Worm (Caenorhabditis elegans) whole organism, L1 larva: Measurements from ENCODE around the gene W03D2.9.

Experiments used
- C16A3.4 ChIP-seq: fragments of 150-350 bp; optimal IDR thresholded peaks from 2 replicates; lab custom pipeline; 2014; ENCODE audit warnings: missing biosample characterization, missing genetic modification characterization
- C34B4.2 ChIP-seq: sonication (generic microtip); optimal IDR thresholded peaks from 2 replicates; lab custom pipeline; 2017; ENCODE audit warnings: mild to moderate bottlenecking, missing genetic modification characterization, missing compliant biosample characterization
- F16B12.6 ChIP-seq: fragments of 150-350 bp; optimal IDR thresholded peaks from 2 replicates; lab custom pipeline; 2014; ENCODE audit warnings: missing biosample characterization, missing genetic modification characterization
- aly-2 ChIP-seq: fragments of 150-350 bp; optimal IDR thresholded peaks from 2 replicates; lab custom pipeline; 2014; ENCODE audit warnings: missing biosample characterization, missing genetic modification characterization
- ceh-8 ChIP-seq: fragments of 200-800 bp; sonication (Bioruptor generic); optimal IDR thresholded peaks from 2 replicates; lab custom pipeline; 2018; ENCODE audit warnings: mild to moderate bottlenecking, missing genetic modification characterization, moderate library complexity, missing compliant biosample characterization
- ceh-82 ChIP-seq, 3 experiments: fragments of 150-350 bp in 1 of 3; sonication (generic microtip) in 2 of 3; optimal IDR thresholded peaks; 2 replicates each; lab custom pipeline; 2014 to 2017; ENCODE audit warnings: missing biosample characterization in 3 of 3, missing genetic modification characterization in 3 of 3
- ceh-88 ChIP-seq: fragments of 200-800 bp; sonication (Bioruptor generic); IDR thresholded peaks from 2 replicates; pipeline ENCODE4 v1.3.6; 2022; ENCODE audit warnings: missing genetic modification characterization, missing compliant biosample characterization
- ceh-90 ChIP-seq: sonication (generic microtip); optimal IDR thresholded peaks from 2 replicates; lab custom pipeline; 2016; ENCODE audit warnings: missing genetic modification characterization, missing compliant biosample characterization
- ces-1 ChIP-seq: fragments of 150-350 bp; optimal IDR thresholded peaks from 2 replicates; lab custom pipeline; 2014; ENCODE audit warnings: missing biosample characterization, missing genetic modification reagents, missing genetic modification characterization
- dsc-1 ChIP-seq: sonication (generic microtip); optimal IDR thresholded peaks from 2 replicates; lab custom pipeline; 2016; ENCODE audit warnings: mild to moderate bottlenecking, missing genetic modification characterization, missing compliant biosample characterization
- efl-1 ChIP-seq, 4 experiments: fragments of 150-350 bp; optimal IDR thresholded peaks in 3 of 4; peaks in 1 of 4; 1 replicate in 1 of 4; 2 replicates in 3 of 4; lab custom pipeline; 2014; ENCODE audit warnings: missing biosample characterization in 2 of 4, missing genetic modification characterization in 2 of 4, missing genetic modification reagents in 2 of 4
- efl-3 ChIP-seq: fragments of 200-800 bp; sonication (Bioruptor generic); optimal IDR thresholded peaks from 2 replicates; lab custom pipeline; 2018; ENCODE audit warnings: mild to moderate bottlenecking, missing genetic modification characterization, missing compliant biosample characterization
- egl-13 ChIP-seq: sonication (generic microtip); optimal IDR thresholded peaks from 2 replicates; lab custom pipeline; 2016; ENCODE audit warnings: missing genotype, missing genetic modification reagents, missing genetic modification characterization, missing compliant biosample characterization
- egl-27 ChIP-seq, 2 experiments: fragments of 150-350 bp in 1 of 2; sonication (generic microtip); optimal IDR thresholded peaks; 3 replicates each; lab custom pipeline; 2017 to 2018; ENCODE audit warnings: missing biosample characterization in 2 of 2, missing genetic modification characterization in 2 of 2, missing genetic modification reagents in 2 of 2
- elt-2 ChIP-seq: sonication (generic microtip); optimal IDR thresholded peaks from 2 replicates; lab custom pipeline; 2016; ENCODE audit warnings: missing genetic modification characterization, mild to moderate bottlenecking, inconsistent platforms, missing compliant biosample characterization, missing genetic modification reagents
- fkh-4 ChIP-seq: sonication (generic microtip); optimal IDR thresholded peaks from 2 replicates; lab custom pipeline; 2016; ENCODE audit warnings: missing compliant biosample characterization, missing genetic modification characterization, borderline replicate concordance
- fos-1 ChIP-seq: fragments of 150-350 bp; optimal IDR thresholded peaks from 2 replicates; lab custom pipeline; 2014; ENCODE audit warnings: missing biosample characterization, missing genetic modification characterization
- hlh-17 ChIP-seq: fragments of 200-800 bp; sonication (Bioruptor generic); optimal IDR thresholded peaks from 2 replicates; lab custom pipeline; 2018; ENCODE audit warnings: missing genetic modification characterization, mild to moderate bottlenecking, missing compliant biosample characterization, moderate library complexity, borderline replicate concordance
- hlh-4 ChIP-seq: sonication (generic microtip); optimal IDR thresholded peaks from 2 replicates; lab custom pipeline; 2016; ENCODE audit warnings: mild to moderate bottlenecking, missing genetic modification characterization, missing compliant biosample characterization
- irx-1 ChIP-seq: sonication (generic microtip); optimal IDR thresholded peaks from 2 replicates; lab custom pipeline; 2016; ENCODE audit warnings: missing genetic modification characterization, missing compliant biosample characterization
- isw-1 ChIP-seq: fragments of 200-800 bp; sonication (Bioruptor generic); IDR thresholded peaks from 2 replicates; pipeline ENCODE4 v1.3.6; 2022; ENCODE audit warnings: missing genetic modification characterization, missing compliant biosample characterization
- jun-1 ChIP-seq: fragments of 150-350 bp; optimal IDR thresholded peaks from 2 replicates; lab custom pipeline; 2014; ENCODE audit warnings: missing biosample characterization, missing genetic modification reagents, missing genetic modification characterization
- lin-13 ChIP-seq: fragments of 150-350 bp; optimal IDR thresholded peaks from 2 replicates; lab custom pipeline; 2014; ENCODE audit warnings: missing biosample characterization, missing genetic modification reagents, missing genetic modification characterization
- lin-14 ChIP-seq: fragments of 200-800 bp; sonication (Bioruptor generic); optimal IDR thresholded peaks from 2 replicates; lab custom pipeline; 2018; ENCODE audit warnings: mild to moderate bottlenecking, missing genetic modification characterization, moderate library complexity, missing compliant biosample characterization
- lin-15B ChIP-seq: fragments of 150-350 bp; sonication (generic microtip); optimal IDR thresholded peaks from 3 replicates; lab custom pipeline; 2014; ENCODE audit warnings: missing biosample characterization, missing genetic modification characterization
- lin-35 ChIP-seq, 2 experiments: fragments of 150-350 bp; optimal IDR thresholded peaks; 2 replicates each; lab custom pipeline; 2014; ENCODE audit warnings: missing biosample characterization in 2 of 2, missing genetic modification characterization in 2 of 2, missing genetic modification reagents in 2 of 2
- lsy-2 ChIP-seq, 2 experiments: fragments of 150-350 bp; optimal IDR thresholded peaks; 2 replicates each; lab custom pipeline; 2014; ENCODE audit warnings: missing biosample characterization in 2 of 2, missing genetic modification characterization in 2 of 2
- mdl-1 ChIP-seq, 2 experiments: fragments of 150-350 bp; optimal IDR thresholded peaks; 2 replicates each; lab custom pipeline; 2014 to 2017; ENCODE audit warnings: missing biosample characterization in 2 of 2, missing genetic modification characterization in 2 of 2, inconsistent platforms in 1 of 2
- mef-2 ChIP-seq: fragments of 150-350 bp; optimal IDR thresholded peaks from 2 replicates; lab custom pipeline; 2014; ENCODE audit warnings: missing biosample characterization, missing genetic modification characterization
- mep-1 ChIP-seq: fragments of 150-350 bp; optimal IDR thresholded peaks from 2 replicates; lab custom pipeline; 2014; ENCODE audit warnings: missing biosample characterization, missing genetic modification characterization
- nhr-11 ChIP-seq: fragments of 150-350 bp; optimal IDR thresholded peaks from 2 replicates; lab custom pipeline; 2014; ENCODE audit warnings: missing biosample characterization, missing genetic modification characterization
- nhr-19 ChIP-seq: fragments of 200-800 bp; sonication (Bioruptor generic); conservative IDR thresholded peaks from 2 replicates; pipeline ENCODE4 v1.3.6; 2022; ENCODE audit warnings: missing genetic modification characterization, missing compliant biosample characterization
- nhr-237 ChIP-seq: fragments of 150-350 bp; optimal IDR thresholded peaks from 2 replicates; lab custom pipeline; 2014; ENCODE audit warnings: missing biosample characterization, missing genetic modification characterization
- nhr-28 ChIP-seq: fragments of 150-350 bp; optimal IDR thresholded peaks from 2 replicates; lab custom pipeline; 2014; ENCODE audit warnings: missing biosample characterization, missing genetic modification characterization
- nhr-76 ChIP-seq: sonication (generic microtip); optimal IDR thresholded peaks from 2 replicates; lab custom pipeline; 2017; ENCODE audit warnings: missing biosample characterization, missing genetic modification characterization
- nhr-84 ChIP-seq: sonication (generic microtip); optimal IDR thresholded peaks from 2 replicates; lab custom pipeline; 2017; ENCODE audit warnings: missing biosample characterization, missing genetic modification characterization
- nhr-85 ChIP-seq: sonication (generic microtip); peaks from one replicate; lab custom pipeline; 2016; ENCODE audit warnings: missing genetic modification characterization, inconsistent platforms, missing compliant biosample characterization
- nhr-90 ChIP-seq: sonication (generic microtip); optimal IDR thresholded peaks from 2 replicates; lab custom pipeline; 2016; ENCODE audit warnings: mild to moderate bottlenecking, missing genetic modification characterization, missing compliant biosample characterization; ENCODE audit not compliant: poor library complexity
- pag-3 ChIP-seq: sonication (generic microtip); optimal IDR thresholded peaks from 2 replicates; lab custom pipeline; 2017; ENCODE audit warnings: missing genetic modification characterization, mild to moderate bottlenecking, missing compliant biosample characterization, antibody characterized with exemption, borderline replicate concordance; ENCODE audit not compliant: insufficient read depth
- skn-1 ChIP-seq: fragments of 150-350 bp; optimal IDR thresholded peaks from 2 replicates; lab custom pipeline; 2014; ENCODE audit warnings: missing biosample characterization, missing genetic modification characterization
- sptf-1 ChIP-seq: fragments of 150-350 bp; optimal IDR thresholded peaks from 2 replicates; lab custom pipeline; 2014; ENCODE audit warnings: missing biosample characterization, missing genetic modification characterization
- sup-37 ChIP-seq: fragments of 200-800 bp; sonication (Bioruptor generic); optimal IDR thresholded peaks from 2 replicates; lab custom pipeline; 2018; ENCODE audit warnings: mild to moderate bottlenecking, missing genetic modification characterization, missing compliant biosample characterization
- swsn-7 ChIP-seq: sonication (generic microtip); optimal IDR thresholded peaks from 2 replicates; lab custom pipeline; 2016; ENCODE audit warnings: missing genetic modification characterization, missing compliant biosample characterization
- tlp-1 ChIP-seq: fragments of 150-350 bp; optimal IDR thresholded peaks from 2 replicates; lab custom pipeline; 2014; ENCODE audit warnings: missing biosample characterization, missing genetic modification characterization
- unc-62 ChIP-seq: fragments of 150-350 bp; optimal IDR thresholded peaks from 2 replicates; lab custom pipeline; 2014; ENCODE audit warnings: missing biosample characterization, missing genetic modification reagents, missing genetic modification characterization
- unc-98 ChIP-seq: fragments of 200-800 bp; sonication (Bioruptor generic); IDR thresholded peaks from 2 replicates; pipeline ENCODE4 v1.3.6; 2022; ENCODE audit warnings: missing genetic modification characterization, missing compliant biosample characterization
- vab-15 ChIP-seq: sonication (generic microtip); optimal IDR thresholded peaks from 2 replicates; lab custom pipeline; 2017; ENCODE audit warnings: missing genotype, mild to moderate bottlenecking, missing genetic modification characterization, missing compliant biosample characterization
- zip-4 ChIP-seq: fragments of 200-800 bp; sonication (Bioruptor generic); optimal IDR thresholded peaks from 2 replicates; lab custom pipeline; 2018; ENCODE audit warnings: mild to moderate bottlenecking, missing genetic modification characterization, moderate library complexity, missing compliant biosample characterization

Gene W03D2.9

ce11 chrIV:4049398-4049998, 25.0 kb downstream of the W03D2.9 start, which contains the start of gene pcn-1 (continued):
- peak; percentile 98 for TF ChIP-seq lin-35 (GFP tag; optimal IDR thresholded peaks at IDR 0.05; lab: Kevin White, UChicago)

- TF ChIP-seq jun-1: no peak
- no peak for TF ChIP-seq ceh-82 (tag; optimal IDR thresholded peaks at IDR 0.05; lab: Kevin White, UChicago)
- TF ChIP-seq fos-1 (tag; lab: Kevin White, UChicago): no peak
- no peak for TF ChIP-seq nhr-237
- no peak for TF ChIP-seq pag-3
- peak; percentile 3 for TF ChIP-seq nhr-85 (tag; lab: Kevin White, UChicago)
- TF ChIP-seq lin-14: no peak
- no peak for TF ChIP-seq lin-15B (tag; lab: Kevin White, UChicago)
- no peak for TF ChIP-seq efl-1 (optimal IDR thresholded peaks at IDR 0.05; lab: Kevin White, UChicago)
- peak in 1 of 2 experiments; percentile 13 for TF ChIP-seq efl-1 (GFP tag; optimal IDR thresholded peaks at IDR 0.05 in 1 of 2; lab: Kevin White, UChicago)
- no peak for TF ChIP-seq C16A3.4 (tag; lab: Kevin White, UChicago)
- no peak for TF ChIP-seq sup-37 (GFP tag; lab: Kevin White, UChicago)
Measured at ce11 chrIV:4047628-4048027, 26.9 kb downstream of the W03D2.9 start.

ce11 chrIV:4042274-4042673, 32.2 kb downstream of the W03D2.9 start, which contains the start of gene cdc-73:
cdc-73 (plus strand) TSS chrIV:4042575.
- TF ChIP-seq lsy-2 (tag; optimal IDR thresholded peaks at IDR 0.05; lab: Kevin White, UChicago) (peak; percentile 59 to 60), egl-27 (tag; optimal IDR thresholded peaks at IDR 0.05; lab: Kevin White, UChicago) (no peak), tlp-1 (tag; lab: Kevin White, UChicago) (no peak), fkh-4 (tag; lab: Kevin White, UChicago) (peak; percentile 53), irx-1 (tag; lab: Kevin White, UChicago) (peak; percentile 83), hlh-17 (no peak), nhr-11 (tag; lab: Kevin White, UChicago) (no peak), nhr-84 (tag; lab: Kevin White, UChicago) (no peak), isw-1 (GFP tag; lab: Robert Waterston, UW) (peak; percentile 34), efl-3 (no peak), ces-1 (GFP tag; lab: Kevin White, UChicago) (no peak), elt-2 (tag; lab: Kevin White, UChicago) (no peak), skn-1 (tag; lab: Kevin White, UChicago) (no peak), C34B4.2 (tag; lab: Kevin White, UChicago) (no peak), mep-1 (peak; percentile 64), unc-98 (0 out of 2 replicates have a peak, but pooled peaks have one; percentile 37), ceh-90 (peak; percentile 87), hlh-4 (tag; lab: Kevin White, UChicago) (no peak), egl-13 (tag; lab: Kevin White, UChicago) (peak; percentile 26), lin-13 (GFP tag; lab: Kevin White, UChicago) (peak; percentile 1), ceh-82 (tag; optimal IDR thresholded peaks at IDR 0.05; lab: Kevin White, UChicago) (peak; percentile 22 to 58 (median 25)), dsc-1 (tag; lab: Kevin White, UChicago) (peak; percentile 63), ceh-8 (GFP tag; lab: Kevin White, UChicago) (no peak), vab-15 (no peak), nhr-90 (tag; lab: Kevin White, UChicago) (peak; percentile 70), F16B12.6 (peak; percentile 29), swsn-7 (tag; lab: Kevin White, UChicago) (peak; percentile 52), pag-3 (no peak), mdl-1 (tag; optimal IDR thresholded peaks at IDR 0.05; lab: Kevin White, UChicago) (no peak), zip-4 (GFP tag; lab: Kevin White, UChicago) (no peak), aly-2 (tag; lab: Kevin White, UChicago) (no peak), fos-1 (tag; lab: Kevin White, UChicago) (peak; percentile 12), nhr-28 (tag; lab: Kevin White, UChicago) (no peak), nhr-76 (tag; lab: Kevin White, UChicago) (no peak), sptf-1 (no peak), nhr-19 (GFP tag; lab: Robert Waterston, UW) (peak; percentile 46), unc-62 (GFP tag; lab: Kevin White, UChicago) (no peak), ceh-88 (GFP tag; lab: Robert Waterston, UW) (no peak), mef-2 (tag; lab: Kevin White, UChicago) (no peak)
